Worm (Caenorhabditis elegans): ENCODE results near the gene Y51H7C.7.
A peak's percentile ranks its signal among the peaks of the same experiment; 100 is the strongest.

The Y51H7C.7 gene

DNA sequence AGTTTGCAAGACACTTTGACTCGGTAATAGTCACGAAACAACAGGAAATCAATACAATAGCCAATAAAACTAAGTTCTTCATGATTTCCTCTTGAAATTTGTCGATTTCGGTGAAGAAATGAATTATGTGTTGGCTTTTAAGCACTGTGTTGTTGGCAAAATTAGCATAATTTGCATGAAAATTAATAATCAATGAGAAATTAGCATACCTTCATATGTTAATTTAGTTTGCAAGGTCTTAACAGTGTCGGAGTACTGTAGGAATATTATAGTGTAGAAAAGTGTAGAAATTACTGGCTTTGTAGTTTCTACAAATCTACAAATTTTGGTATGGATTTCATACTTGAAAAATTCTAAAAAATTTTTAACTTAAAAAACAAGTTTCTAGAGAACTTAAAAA is 20.8 kb upstream of the Y51H7C.7 start, which contains the start of gene F54D12.9:
Gene F54D12.9 (minus strand): TSS at position 101 of the 400 bp plus-strand sequence.
- TF ChIP-seq tlf-1 (GFP tag; optimal IDR thresholded peaks at IDR 0.05), result no peak
- no peak for TF ChIP-seq nhr-179 (tag; optimal IDR thresholded peaks at IDR 0.05)
- TF ChIP-seq ccch-3 (GFP tag; optimal IDR thresholded peaks at IDR 0.05), result no peak
- no peak for TF ChIP-seq egl-44 (GFP tag; IDR thresholded peaks at IDR 0.05)
- no peak for TF ChIP-seq madf-6 (GFP tag; IDR thresholded peaks at IDR 0.05)
- TF ChIP-seq F49E8.2 (tag; optimal IDR thresholded peaks at IDR 0.05; ENCODE audit: insufficient read depth), result no peak
- TF ChIP-seq ZK185.1 (tag; optimal IDR thresholded peaks at IDR 0.05; ENCODE audit: poor library complexity, severe bottlenecking), result no peak
- TF ChIP-seq let-607 (tag; optimal IDR thresholded peaks at IDR 0.05), result no peak
- TF ChIP-seq dpl-1 (GFP tag; optimal IDR thresholded peaks at IDR 0.05), result no peak
- TF ChIP-seq ceh-40 (GFP tag; IDR thresholded peaks at IDR 0.05), result no peak
- TF ChIP-seq Y67H2A.10 (GFP tag; conservative IDR thresholded peaks at IDR 0.05), result no peak
- TF ChIP-seq C06A6.2 (GFP tag; conservative IDR thresholded peaks at IDR 0.05), result no peak
- no peak for TF ChIP-seq ama-1 (optimal IDR thresholded peaks at IDR 0.05)
- TF ChIP-seq ama-1 (GFP tag; optimal IDR thresholded peaks at IDR 0.05), result no peak
- TF ChIP-seq ztf-3 (GFP tag; optimal IDR thresholded peaks at IDR 0.05), result no peak
- TF ChIP-seq unc-62 (GFP tag; optimal IDR thresholded peaks at IDR 0.05), result no peak
- TF ChIP-seq lin-26 (GFP tag; IDR thresholded peaks at IDR 0.05), result no peak
- no peak for TF ChIP-seq lsy-27 (tag; optimal IDR thresholded peaks at IDR 0.05; ENCODE audit: borderline replicate concordance, insufficient read depth)
- no peak for TF ChIP-seq K12H6.12 (tag; optimal IDR thresholded peaks at IDR 0.05)
- no peak for TF ChIP-seq ztf-25 (GFP tag; IDR thresholded peaks at IDR 0.05)

DNA sequence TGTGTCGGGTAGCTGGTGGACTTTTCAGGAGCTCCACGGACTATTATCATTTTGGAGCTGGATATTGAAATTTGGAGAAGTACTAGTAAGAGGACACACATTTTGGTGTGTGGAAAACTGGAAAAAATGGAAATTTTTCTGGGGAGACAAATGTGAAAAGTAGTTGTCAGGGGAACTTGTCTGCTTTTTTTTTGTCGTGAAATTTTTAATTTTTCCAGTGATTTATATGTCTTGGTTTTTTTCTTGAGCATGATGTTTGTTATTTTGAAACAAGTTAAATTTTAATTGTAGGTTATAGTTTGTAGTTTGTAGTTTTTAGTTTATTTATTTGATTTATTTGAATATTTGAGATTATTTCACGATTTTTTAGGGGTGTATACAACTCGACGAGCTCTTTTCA is 17.1 kb upstream of the Y51H7C.7 start, which contains the start of gene F54D12.7:
Gene F54D12.7 (minus strand): TSS at position 101 of the 400 bp plus-strand sequence.
- no peak for TF ChIP-seq ceh-91 (GFP tag; IDR thresholded peaks at IDR 0.05)

DNA sequence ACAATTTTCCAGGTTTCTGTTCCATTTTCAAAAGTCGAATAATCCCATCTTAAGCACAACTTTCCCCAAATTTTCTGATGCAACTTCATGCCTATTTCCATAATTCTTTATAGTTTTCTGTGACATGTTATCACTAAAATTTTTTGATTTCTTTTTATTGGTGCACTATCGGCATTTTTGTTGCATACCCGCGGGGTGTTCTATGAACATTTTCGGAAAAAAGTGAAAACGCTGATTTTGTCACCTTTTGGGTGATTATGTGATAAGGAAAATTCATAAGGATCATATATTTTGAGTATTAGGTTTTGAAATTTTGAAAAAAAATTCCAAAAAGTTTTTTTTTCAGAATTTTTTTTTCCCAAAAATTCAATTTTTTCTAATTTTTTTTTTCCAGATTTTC is 15.9 kb upstream of the Y51H7C.7 start, which contains the start of gene aat-7:
Gene aat-7 (plus strand): TSS at position 393 of the 400 bp plus-strand sequence.
- TF ChIP-seq dox-1 (GFP tag; IDR thresholded peaks at IDR 0.05), result no peak
- TF ChIP-seq nhr-80 (tag; optimal IDR thresholded peaks at IDR 0.05), result peak; percentile 90

DNA sequence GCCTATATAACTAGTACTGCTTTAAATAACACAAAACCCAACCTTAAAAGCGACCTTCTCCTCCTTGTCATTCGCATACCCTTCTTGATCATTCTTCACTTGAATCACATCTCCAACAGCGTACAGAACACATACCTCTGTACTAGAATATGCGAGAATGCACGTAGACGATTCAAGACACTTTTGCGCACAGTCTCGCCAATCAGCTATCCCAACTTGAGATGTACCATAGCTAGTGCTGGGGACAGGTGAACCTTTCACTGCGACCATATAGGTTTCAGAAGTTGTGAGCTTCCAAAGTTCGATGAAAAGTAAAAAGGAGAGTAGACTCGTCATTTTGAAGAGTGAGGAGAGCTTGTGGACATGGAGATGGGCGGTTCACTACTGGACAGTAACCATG is 4.7 kb upstream of the Y51H7C.7 start, which contains the start of gene F54D12.8:
Gene F54D12.8 (minus strand): TSS at position 336 of the 400 bp plus-strand sequence.
- no peak for TF ChIP-seq F39B2.1 (GFP tag; IDR thresholded peaks at IDR 0.05)
- TF ChIP-seq ztf-3 (GFP tag; optimal IDR thresholded peaks at IDR 0.05), result no peak
- no peak for TF ChIP-seq ets-4 (GFP tag; optimal IDR thresholded peaks at IDR 0.05)
- no peak for TF ChIP-seq tbp1 (GFP tag; optimal IDR thresholded peaks at IDR 0.05)
- TF ChIP-seq ceh-100 (GFP tag; IDR thresholded peaks at IDR 0.05), result no peak
- no peak for TF ChIP-seq nhr-90 (tag; optimal IDR thresholded peaks at IDR 0.05)
- no peak for TF ChIP-seq F57A8.1 (GFP tag; optimal IDR thresholded peaks at IDR 0.05)
- TF ChIP-seq ceh-79 (tag; optimal IDR thresholded peaks at IDR 0.05), result no peak
- TF ChIP-seq madf-3 (GFP tag; IDR thresholded peaks at IDR 0.05), result no peak
- no peak for TF ChIP-seq lir-1 (GFP tag; conservative IDR thresholded peaks at IDR 0.05)
- TF ChIP-seq mxl-1 (tag; optimal IDR thresholded peaks at IDR 0.05), result no peak
- no peak for TF ChIP-seq hrde-1 (tag; optimal IDR thresholded peaks at IDR 0.05; ENCODE audit: borderline replicate concordance)
- TF ChIP-seq F23B12.7 (tag; optimal IDR thresholded peaks at IDR 0.05; ENCODE audit: insufficient read depth), result no peak
- TF ChIP-seq mcd-1 (GFP tag; IDR thresholded peaks at IDR 0.05), result no peak
- TF ChIP-seq lin-40 (tag; optimal IDR thresholded peaks at IDR 0.05), result no peak
- no peak for TF ChIP-seq ceh-27 (GFP tag; optimal IDR thresholded peaks at IDR 0.05)
- TF ChIP-seq pha-4 (tag; optimal IDR thresholded peaks at IDR 0.05), result no peak
- no peak for TF ChIP-seq Y56A3A.18 (GFP tag; IDR thresholded peaks at IDR 0.05)
- TF ChIP-seq B0035.1 (tag; optimal IDR thresholded peaks at IDR 0.05), result no peak
- TF ChIP-seq die-1 (tag; optimal IDR thresholded peaks at IDR 0.05), result no peak
